Fruit fly (Drosophila melanogaster) whole organism, embryonic: ENCODE results near the gene wg.

Experiments
- Abd-B ChIP-seq: fragments of 200-800 bp; sonication (Bioruptor generic); optimal IDR thresholded peaks from 2 replicates; lab custom pipeline; 2018; ENCODE audit warnings: missing biosample characterization, mild to moderate bottlenecking, missing genetic modification characterization, moderate library complexity
- Bgb ChIP-seq: fragments of 200-800 bp; sonication (Bioruptor generic); IDR thresholded peaks from 2 replicates; pipeline ENCODE4 v1.3.6; 2022; ENCODE audit warnings: missing biosample characterization, missing genetic modification characterization; ENCODE audit not compliant: partially characterized antibody
- Bteb2 ChIP-seq: fragments of 200-800 bp; sonication (Bioruptor generic); optimal IDR thresholded peaks from 2 replicates; lab custom pipeline; 2016; ENCODE audit warnings: missing biosample characterization, missing genetic modification characterization
- CG10543 ChIP-seq: fragments of 200-800 bp; sonication (Bioruptor generic); optimal IDR thresholded peaks from 3 replicates; lab custom pipeline; 2017; ENCODE audit warnings: missing biosample characterization, mild to moderate bottlenecking, missing genetic modification characterization, moderate library complexity
- CG1233 ChIP-seq: fragments of 200-800 bp; sonication (Bioruptor generic); optimal IDR thresholded peaks from 4 replicates; lab custom pipeline; 2018; ENCODE audit warnings: missing biosample characterization, mild to moderate bottlenecking, missing genetic modification characterization
- CG13624 ChIP-seq: fragments of 200-800 bp; sonication (Bioruptor generic); optimal IDR thresholded peaks from 2 replicates; lab custom pipeline; 2016; ENCODE audit warnings: missing biosample characterization, missing genetic modification characterization
- CG15073 ChIP-seq: fragments of 200-800 bp; sonication (Bioruptor generic); optimal IDR thresholded peaks from 2 replicates; lab custom pipeline; 2016; ENCODE audit warnings: missing biosample characterization, missing genetic modification characterization
- CG1529 ChIP-seq: fragments of 200-800 bp; sonication (Bioruptor generic); optimal IDR thresholded peaks from 3 replicates; lab custom pipeline; 2018; ENCODE audit warnings: missing biosample characterization, missing genetic modification characterization
- CG16779 ChIP-seq: fragments of 200-800 bp; sonication (Bioruptor generic); IDR thresholded peaks from 2 replicates; pipeline ENCODE4 v1.3.6; 2022; ENCODE audit warnings: missing biosample characterization, missing genetic modification characterization
- CG16815 ChIP-seq: fragments of 200-800 bp; sonication (Bioruptor generic); optimal IDR thresholded peaks from 3 replicates; lab custom pipeline; 2017; ENCODE audit warnings: missing biosample characterization, mild to moderate bottlenecking, missing genetic modification characterization
- CG18262 ChIP-seq: fragments of 200-800 bp; optimal IDR thresholded peaks from 3 replicates; lab custom pipeline; 2019; ENCODE audit warnings: missing biosample characterization, mild to moderate bottlenecking, missing genetic modification characterization, moderate library complexity
- CG2116 ChIP-seq: fragments of 200-800 bp; sonication (Bioruptor generic); optimal IDR thresholded peaks from 3 replicates; lab custom pipeline; 2018; ENCODE audit warnings: missing biosample characterization, mild to moderate bottlenecking, missing genetic modification characterization
- CG2712 ChIP-seq: fragments of 200-800 bp; optimal IDR thresholded peaks from 3 replicates; lab custom pipeline; 2019; ENCODE audit warnings: missing biosample characterization, mild to moderate bottlenecking, missing genetic modification characterization, moderate library complexity
- CG32767 ChIP-seq: fragments of 200-800 bp; sonication (Bioruptor generic); IDR thresholded peaks from 2 replicates; pipeline ENCODE4 v1.3.6; 2022; ENCODE audit warnings: missing biosample characterization, missing genetic modification characterization
- CG33557 ChIP-seq: fragments of 200-800 bp; sonication (Bioruptor generic); optimal IDR thresholded peaks from 2 replicates; lab custom pipeline; 2019; ENCODE audit warnings: missing biosample characterization, mild to moderate bottlenecking, missing genetic modification characterization, moderate library complexity
- CG3847 ChIP-seq: fragments of 200-800 bp; sonication (Bioruptor generic); IDR thresholded peaks from 2 replicates; pipeline ENCODE4 v1.3.6; 2022; ENCODE audit warnings: missing biosample characterization, missing genetic modification characterization
- CG3995 ChIP-seq: fragments of 200-800 bp; sonication (Bioruptor generic); optimal IDR thresholded peaks from 3 replicates; lab custom pipeline; 2016; ENCODE audit warnings: missing biosample characterization, missing genetic modification characterization
- CG4820 ChIP-seq: fragments of 200-800 bp; sonication (Bioruptor generic); optimal IDR thresholded peaks from 3 replicates; lab custom pipeline; 2016; ENCODE audit warnings: missing biosample characterization, missing genetic modification characterization
- CG6765 ChIP-seq: fragments of 200-800 bp; sonication (Bioruptor generic); optimal IDR thresholded peaks from 3 replicates; lab custom pipeline; 2017; ENCODE audit warnings: missing biosample characterization, mild to moderate bottlenecking, missing genetic modification characterization
- CG7786 ChIP-seq: fragments of 200-800 bp; sonication (Bioruptor generic); optimal IDR thresholded peaks from 2 replicates; lab custom pipeline; 2016; ENCODE audit warnings: missing biosample characterization, missing genetic modification characterization
- CG8089 ChIP-seq: fragments of 200-800 bp; sonication (Bioruptor generic); optimal IDR thresholded peaks from 3 replicates; lab custom pipeline; 2016; ENCODE audit warnings: missing biosample characterization, missing genetic modification characterization
- CG9437 ChIP-seq: fragments of 200-800 bp; sonication (Bioruptor generic); optimal IDR thresholded peaks from 2 replicates; lab custom pipeline; 2018; ENCODE audit warnings: missing biosample characterization, mild to moderate bottlenecking, missing genetic modification characterization
- CG9609 ChIP-seq: fragments of 200-800 bp; sonication (Bioruptor generic); optimal IDR thresholded peaks from 3 replicates; lab custom pipeline; 2016; ENCODE audit warnings: missing biosample characterization, missing genetic modification characterization
- CG9876 ChIP-seq: fragments of 200-800 bp; sonication (Bioruptor generic); optimal IDR thresholded peaks from 2 replicates; lab custom pipeline; 2016; ENCODE audit warnings: missing biosample characterization, missing genetic modification characterization
- CkIIα-i1 ChIP-seq: fragments of 200-800 bp; sonication (Bioruptor generic); IDR thresholded peaks from 2 replicates; pipeline ENCODE4 v1.3.6; 2022; ENCODE audit warnings: missing biosample characterization, missing genetic modification characterization
- CrebB ChIP-seq: fragments of 200-800 bp; sonication (Bioruptor generic); optimal IDR thresholded peaks from 3 replicates; lab custom pipeline; 2018; ENCODE audit warnings: missing biosample characterization, mild to moderate bottlenecking, missing genetic modification characterization
- Dll ChIP-seq: fragments of 200-800 bp; sonication (Bioruptor generic); IDR thresholded peaks from 4 replicates; pipeline ENCODE4 v1.3.6; 2022; ENCODE audit warnings: missing biosample characterization, missing genetic modification characterization; ENCODE audit not compliant: partially characterized antibody
- E2f1 ChIP-seq: fragments of 200-800 bp; sonication (Bioruptor generic); IDR thresholded peaks from 2 replicates; pipeline ENCODE4 v1.3.6; 2022; ENCODE audit warnings: missing biosample characterization, missing genetic modification characterization
- E2f2 ChIP-seq: fragments of 200-800 bp; sonication (Bioruptor generic); IDR thresholded peaks from 2 replicates; pipeline ENCODE4 v1.3.6; 2022; ENCODE audit warnings: missing biosample characterization, missing genetic modification characterization
- H15 ChIP-seq: fragments of 200-800 bp; sonication (Bioruptor generic); IDR thresholded peaks from 3 replicates; pipeline ENCODE4 v1.3.6; 2022; ENCODE audit warnings: missing biosample characterization, missing genetic modification characterization
- Hmr ChIP-seq: fragments of 200-800 bp; sonication (Bioruptor generic); optimal IDR thresholded peaks from 3 replicates; lab custom pipeline; 2017; ENCODE audit warnings: mild to moderate bottlenecking, missing biosample characterization, missing genetic modification reagents, missing genetic modification characterization
- Max ChIP-seq: fragments of 200-800 bp; sonication (Bioruptor generic); optimal IDR thresholded peaks from 2 replicates; lab custom pipeline; 2016; ENCODE audit warnings: missing biosample characterization, mild to moderate bottlenecking, missing genetic modification characterization
- NC2β ChIP-seq: fragments of 200-800 bp; sonication (Bioruptor generic); optimal IDR thresholded peaks from 2 replicates; lab custom pipeline; 2016; ENCODE audit warnings: missing biosample characterization, missing genetic modification characterization
- NFAT ChIP-seq: fragments of 200-800 bp; sonication (Bioruptor generic); IDR thresholded peaks from 2 replicates; pipeline ENCODE4 v1.3.6; 2022; ENCODE audit warnings: missing biosample characterization, missing genetic modification characterization
- Nf-YB ChIP-seq: fragments of 200-800 bp; sonication (Bioruptor generic); optimal IDR thresholded peaks from 3 replicates; lab custom pipeline; 2019; ENCODE audit warnings: missing biosample characterization, mild to moderate bottlenecking, missing genetic modification characterization, moderate library complexity
- Opbp ChIP-seq: fragments of 200-800 bp; sonication (Bioruptor generic); IDR thresholded peaks from 3 replicates; pipeline ENCODE4 v1.3.6; 2022; ENCODE audit warnings: missing biosample characterization, missing genetic modification characterization; ENCODE audit not compliant: partially characterized antibody
- Side ChIP-seq: fragments of 200-800 bp; sonication (Bioruptor generic); optimal IDR thresholded peaks from 2 replicates; lab custom pipeline; 2016; ENCODE audit warnings: missing biosample characterization, missing genetic modification characterization
- Trl ChIP-seq, 3 experiments: fragments of >200 bp in 2 of 3; fragments of 200-800 bp in 1 of 3; sonication (Bioruptor generic) in 1 of 3; optimal IDR thresholded peaks; 2 replicates in 1 of 3; 3 replicates in 2 of 3; lab custom pipeline; 2016 to 2017; ENCODE audit warnings: missing biosample characterization in 1 of 3, missing genetic modification characterization in 1 of 3
- az2 ChIP-seq: fragments of 200-800 bp; sonication (Bioruptor generic); optimal IDR thresholded peaks from 3 replicates; lab custom pipeline; 2016; ENCODE audit warnings: missing biosample characterization, missing genetic modification characterization
- corto ChIP-seq: fragments of 200-800 bp; sonication (Bioruptor generic); optimal IDR thresholded peaks from 2 replicates; lab custom pipeline; 2016; ENCODE audit warnings: missing biosample characterization, mild to moderate bottlenecking, missing genetic modification characterization, moderate library complexity
- crol ChIP-seq: fragments of 200-800 bp; sonication (Bioruptor generic); IDR thresholded peaks from 2 replicates; pipeline ENCODE4 v1.3.6; 2022; ENCODE audit warnings: missing biosample characterization, missing genetic modification characterization
- gro ChIP-seq: fragments of 200-800 bp; sonication (Bioruptor generic); optimal IDR thresholded peaks from 2 replicates; lab custom pipeline; 2016; ENCODE audit warnings: missing biosample characterization, missing genetic modification characterization
- hb ChIP-seq: fragments of 200-800 bp; sonication (Bioruptor generic); IDR thresholded peaks from 3 replicates; pipeline ENCODE4 v1.3.6; 2022; ENCODE audit warnings: missing biosample characterization, missing genetic modification characterization; ENCODE audit not compliant: partially characterized antibody
- hkb ChIP-seq, 2 experiments: fragments of 200-800 bp in 1 of 2; fragments of >200 bp in 1 of 2; sonication (Bioruptor generic) in 1 of 2; IDR thresholded peaks in 1 of 2; optimal IDR thresholded peaks in 1 of 2; 2 replicates each; pipeline versions ENCODE4 v1.3.6 to Lab custom; 2017 to 2022; ENCODE audit warnings: missing biosample characterization in 1 of 2, missing genetic modification characterization in 1 of 2
- pros ChIP-seq: fragments of 200-800 bp; sonication (Bioruptor generic); optimal IDR thresholded peaks from 3 replicates; lab custom pipeline; 2019; ENCODE audit warnings: missing biosample characterization, mild to moderate bottlenecking, missing genetic modification characterization, moderate library complexity
- sc ChIP-seq, 3 experiments: fragments of >200 bp in 2 of 3; fragments of 200-800 bp in 1 of 3; sonication (Bioruptor generic) in 1 of 3; optimal IDR thresholded peaks; 2 replicates in 2 of 3; 3 replicates in 1 of 3; lab custom pipeline; 2017; ENCODE audit warnings: mild to moderate bottlenecking in 1 of 3, missing biosample characterization in 1 of 3, missing genetic modification characterization in 1 of 3, missing genetic modification reagents in 1 of 3
- sens ChIP-seq: fragments of 200-800 bp; sonication (Bioruptor generic); peaks from one replicate; lab custom pipeline; 2016; ENCODE audit warnings: missing biosample characterization, missing genetic modification characterization
- sima ChIP-seq: fragments of 200-800 bp; sonication (Bioruptor generic); optimal IDR thresholded peaks from 2 replicates; lab custom pipeline; 2016; ENCODE audit warnings: missing biosample characterization, missing genetic modification characterization
- trh ChIP-seq: fragments of 200-800 bp; sonication (Bioruptor generic); optimal IDR thresholded peaks from 2 replicates; lab custom pipeline; 2016; ENCODE audit warnings: missing biosample characterization, missing genetic modification characterization
- wor ChIP-seq: fragments of 200-800 bp; sonication (Bioruptor generic); IDR thresholded peaks from 2 replicates; pipeline ENCODE4 v1.3.6; 2022; ENCODE audit warnings: missing biosample characterization, missing genetic modification characterization

The wg gene

DNA sequence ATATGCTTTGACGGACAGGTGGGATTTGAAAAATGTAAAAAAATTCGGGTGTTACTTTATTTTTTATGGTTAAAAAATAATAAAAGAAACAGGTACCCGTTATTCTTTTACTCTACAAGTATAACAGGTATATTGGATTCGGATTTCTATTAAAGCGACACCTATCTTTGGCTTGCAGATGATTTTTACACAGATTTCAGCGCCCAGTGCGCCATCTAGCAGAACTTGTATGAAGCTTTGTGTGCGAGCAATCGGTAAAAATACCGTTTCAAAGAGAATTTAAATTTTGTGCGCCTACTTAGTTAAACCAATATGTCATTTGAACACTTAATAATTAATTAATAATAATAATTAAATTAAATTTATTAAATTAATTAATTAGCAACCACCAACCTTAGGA is 48.9 kb upstream of the wg start (continued):
- TF ChIP-seq CG2712 (tag; lab: Kevin White, UChicago) (peak; percentile 60), CG10543 (GFP tag; lab: Kevin White, UChicago) (no peak), CG9876 (GFP tag; lab: Kevin White, UChicago) (peak; percentile 63), Dll (GFP tag; lab: Robert Waterston, UW) (no peak), NFAT (GFP tag; lab: Robert Waterston, UW) (peak; percentile 71), CG13624 (GFP tag; lab: Kevin White, UChicago) (peak; percentile 1), CG3995 (GFP tag; lab: Kevin White, UChicago) (no peak), H15 (GFP tag; lab: Robert Waterston, UW) (peak; percentile 55; the same call in 1 of the 3 replicates), CG33557 (no peak), CrebB (tag; lab: Kevin White, UChicago) (no peak), CkIIα-i1 (GFP tag; lab: Robert Waterston, UW) (no peak), CG16815 (GFP tag; lab: Kevin White, UChicago) (no peak), Bteb2 (GFP tag; lab: Kevin White, UChicago) (peak; percentile 18), CG32767 (GFP tag; lab: Robert Waterston, UW) (no peak), Trl (optimal IDR thresholded peaks at IDR 0.05; lab: Kevin White, UChicago) (no peak), Trl (GFP tag; optimal IDR thresholded peaks at IDR 0.05; lab: Kevin White, UChicago) (peak; percentile 62), NC2β (GFP tag; lab: Kevin White, UChicago) (peak; percentile 50), sc (optimal IDR thresholded peaks at IDR 0.05; lab: Kevin White, UChicago) (no peak), sc (GFP tag; optimal IDR thresholded peaks at IDR 0.05; lab: Kevin White, UChicago) (no peak), hkb (optimal IDR thresholded peaks at IDR 0.05; lab: Kevin White, UChicago) (no peak), hkb (GFP tag; IDR thresholded peaks at IDR 0.05; lab: Robert Waterston, UW) (no peak), CG6765 (no peak), Max (no peak), hb (GFP tag; lab: Robert Waterston, UW) (no peak), CG4820 (GFP tag; lab: Kevin White, UChicago) (peak; percentile 35), pros (no peak), Side (no peak), CG16779 (GFP tag; lab: Robert Waterston, UW) (peak; percentile 8; the same call in 1 of the 2 replicates), CG7786 (GFP tag; lab: Kevin White, UChicago) (peak; percentile 1), CG15073 (GFP tag; lab: Kevin White, UChicago) (no peak), CG3847 (peak; percentile 52), trh (GFP tag; lab: Kevin White, UChicago) (no peak), Opbp (GFP tag; lab: Robert Waterston, UW) (peak; percentile 53; the same call in 1 of the 3 replicates), CG1233 (GFP tag; lab: Kevin White, UChicago) (no peak), CG9437 (GFP tag; lab: Kevin White, UChicago) (no peak), Abd-B (GFP tag; lab: Kevin White, UChicago) (no peak), wor (no peak; the same call in 1 of the 2 replicates), CG9609 (GFP tag; lab: Kevin White, UChicago) (peak; percentile 39), Nf-YB (GFP tag; lab: Kevin White, UChicago) (no peak), CG1529 (GFP tag; lab: Kevin White, UChicago) (no peak), corto (GFP tag; lab: Kevin White, UChicago) (no peak), az2 (GFP tag; lab: Kevin White, UChicago) (peak; percentile 64), gro (peak; percentile 11), Bgb (GFP tag; lab: Robert Waterston, UW) (peak; percentile 72), E2f1 (peak; percentile 39; the same call in 1 of the 2 replicates), Hmr (GFP tag; lab: Kevin White, UChicago) (peak; percentile 49), sima (no peak), sens (GFP tag; lab: Kevin White, UChicago) (peak; percentile 86), E2f2 (GFP tag; lab: Robert Waterston, UW) (peak; percentile 86), CG18262 (tag; lab: Kevin White, UChicago) (peak; percentile 27), crol (GFP tag; lab: Robert Waterston, UW) (no peak), CG2116 (GFP tag; lab: Kevin White, UChicago) (no peak), CG8089 (GFP tag; lab: Kevin White, UChicago) (peak; percentile 38)
